Worm (Caenorhabditis elegans) whole organism, late embryonic: Measurements from ENCODE around the gene rabr-1.
A peak's percentile ranks its signal among the peaks of the same experiment; 100 is the strongest.

Experiments
- C38D4.7 ChIP-seq: fragments of 200-800 bp; sonication (Bioruptor generic); optimal IDR thresholded peaks from 2 replicates; lab custom pipeline; 2018; ENCODE audit warnings: mild to moderate bottlenecking, missing genetic modification characterization, moderate library complexity, missing compliant biosample characterization
- K02D7.2 ChIP-seq: sonication (generic microtip); optimal IDR thresholded peaks from 2 replicates; lab custom pipeline; 2017; ENCODE audit warnings: mild to moderate bottlenecking, missing genetic modification characterization, missing compliant biosample characterization
- Y22D7AL.16 ChIP-seq: sonication (generic microtip); optimal IDR thresholded peaks from 2 replicates; lab custom pipeline; 2016; ENCODE audit warnings: missing genetic modification characterization, missing compliant biosample characterization
- ahr-1 ChIP-seq: sonication (generic microtip); optimal IDR thresholded peaks from 2 replicates; lab custom pipeline; 2016; ENCODE audit warnings: missing genetic modification characterization, missing compliant biosample characterization
- ceh-14 ChIP-seq: sonication (generic microtip); optimal IDR thresholded peaks from 2 replicates; lab custom pipeline; 2016; ENCODE audit warnings: missing genotype, missing genetic modification characterization, missing compliant biosample characterization
- ceh-18 ChIP-seq: sonication (generic microtip); optimal IDR thresholded peaks from 2 replicates; lab custom pipeline; 2016; ENCODE audit warnings: missing genetic modification characterization, missing compliant biosample characterization
- ceh-2 ChIP-seq: sonication (generic microtip); optimal IDR thresholded peaks from 2 replicates; lab custom pipeline; 2016; ENCODE audit warnings: missing genotype, missing genetic modification characterization, missing compliant biosample characterization
- ceh-22 ChIP-seq: sonication (generic microtip); optimal IDR thresholded peaks from 2 replicates; lab custom pipeline; 2017; ENCODE audit warnings: missing biosample characterization, missing genetic modification characterization
- ceh-24 ChIP-seq: sonication (generic microtip); optimal IDR thresholded peaks from 2 replicates; lab custom pipeline; 2016; ENCODE audit warnings: mild to moderate bottlenecking, missing genetic modification characterization, missing compliant biosample characterization
- ceh-31 ChIP-seq: sonication (generic microtip); optimal IDR thresholded peaks from 2 replicates; lab custom pipeline; 2016; ENCODE audit warnings: missing genetic modification characterization, missing compliant biosample characterization
- ceh-48 ChIP-seq: sonication (generic microtip); optimal IDR thresholded peaks from 2 replicates; lab custom pipeline; 2016; ENCODE audit warnings: missing genetic modification characterization, inconsistent platforms, missing compliant biosample characterization
- ceh-6 ChIP-seq: fragments of 200-800 bp; sonication (Bioruptor generic); optimal IDR thresholded peaks from 2 replicates; lab custom pipeline; 2018; ENCODE audit warnings: mild to moderate bottlenecking, missing genetic modification characterization, missing compliant biosample characterization
- che-1 ChIP-seq: sonication (generic microtip); optimal IDR thresholded peaks from 2 replicates; lab custom pipeline; 2016; ENCODE audit warnings: mild to moderate bottlenecking, missing genetic modification characterization, missing compliant biosample characterization
- dmd-4 ChIP-seq: sonication (generic microtip); optimal IDR thresholded peaks from 2 replicates; lab custom pipeline; 2016; ENCODE audit warnings: borderline replicate concordance, missing genetic modification characterization, missing compliant biosample characterization
- dve-1 ChIP-seq: sonication (generic microtip); optimal IDR thresholded peaks from 2 replicates; lab custom pipeline; 2017; ENCODE audit warnings: antibody characterized with exemption, mild to moderate bottlenecking, missing genetic modification characterization, missing compliant biosample characterization
- elt-2 ChIP-seq: sonication (generic microtip); optimal IDR thresholded peaks from 2 replicates; lab custom pipeline; 2016; ENCODE audit warnings: missing genetic modification reagents, missing genetic modification characterization, missing compliant biosample characterization
- elt-4 ChIP-seq: sonication (generic microtip); optimal IDR thresholded peaks from 2 replicates; lab custom pipeline; 2016; ENCODE audit warnings: missing genetic modification characterization, missing compliant biosample characterization
- ets-4 ChIP-seq: sonication (generic microtip); optimal IDR thresholded peaks from 2 replicates; lab custom pipeline; 2016; ENCODE audit warnings: missing genetic modification characterization, missing compliant biosample characterization
- fkh-10 ChIP-seq: fragments of 150-350 bp; optimal IDR thresholded peaks from 2 replicates; lab custom pipeline; 2014; ENCODE audit warnings: missing biosample characterization, missing genetic modification reagents, missing genetic modification characterization
- gmeb-2 ChIP-seq: sonication (generic microtip); optimal IDR thresholded peaks from 2 replicates; lab custom pipeline; 2016; ENCODE audit warnings: missing genetic modification characterization, inconsistent platforms, missing compliant biosample characterization
- hlh-8 ChIP-seq: sonication (generic microtip); optimal IDR thresholded peaks from 2 replicates; lab custom pipeline; 2016; ENCODE audit warnings: missing genotype, missing genetic modification characterization, missing compliant biosample characterization
- lim-6 ChIP-seq: sonication (generic microtip); optimal IDR thresholded peaks from 2 replicates; lab custom pipeline; 2016; ENCODE audit warnings: missing genetic modification characterization, missing compliant biosample characterization
- madf-2 ChIP-seq: sonication (generic microtip); optimal IDR thresholded peaks from 2 replicates; lab custom pipeline; 2017; ENCODE audit warnings: missing genetic modification characterization, missing compliant biosample characterization
- nfya-1 ChIP-seq: sonication (generic microtip); optimal IDR thresholded peaks from 2 replicates; lab custom pipeline; 2017; ENCODE audit warnings: missing genetic modification characterization, mild to moderate bottlenecking, missing compliant biosample characterization, antibody characterized with exemption, moderate library complexity
- nhr-11 ChIP-seq: fragments of 150-350 bp; optimal IDR thresholded peaks from 2 replicates; lab custom pipeline; 2014; ENCODE audit warnings: missing biosample characterization, missing genetic modification characterization
- nhr-232 ChIP-seq: sonication (generic microtip); optimal IDR thresholded peaks from 2 replicates; lab custom pipeline; 2016; ENCODE audit warnings: missing genetic modification characterization, missing compliant biosample characterization
- odd-2 ChIP-seq: sonication (generic microtip); optimal IDR thresholded peaks from 2 replicates; lab custom pipeline; 2017; ENCODE audit warnings: antibody characterized with exemption, mild to moderate bottlenecking, missing genetic modification characterization, missing compliant biosample characterization
- pha-2 ChIP-seq: sonication (generic microtip); optimal IDR thresholded peaks from 2 replicates; lab custom pipeline; 2017; ENCODE audit warnings: mild to moderate bottlenecking, missing genetic modification characterization, missing compliant biosample characterization
- pqm-1 ChIP-seq: sonication (generic microtip); optimal IDR thresholded peaks from 2 replicates; lab custom pipeline; 2016; ENCODE audit warnings: missing genetic modification characterization, missing compliant biosample characterization
- pros-1 ChIP-seq: fragments of 150-350 bp; optimal IDR thresholded peaks from 2 replicates; lab custom pipeline; 2014; ENCODE audit warnings: missing biosample characterization, missing genetic modification reagents, missing genetic modification characterization
- ref-2 ChIP-seq: sonication (generic microtip); optimal IDR thresholded peaks from 2 replicates; lab custom pipeline; 2016; ENCODE audit warnings: missing genetic modification characterization, missing compliant biosample characterization
- sdc-2 ChIP-seq: sonication (generic microtip); optimal IDR thresholded peaks from 2 replicates; lab custom pipeline; 2016; ENCODE audit warnings: missing genotype, missing genetic modification characterization, missing compliant biosample characterization
- tbx-2 ChIP-seq: sonication (generic microtip); optimal IDR thresholded peaks from 2 replicates; lab custom pipeline; 2016; ENCODE audit warnings: missing genetic modification characterization, missing compliant biosample characterization
- unc-42 ChIP-seq: sonication (generic microtip); optimal IDR thresholded peaks from 2 replicates; lab custom pipeline; 2016; ENCODE audit warnings: missing genotype, missing genetic modification characterization, missing compliant biosample characterization
- unc-55 ChIP-seq: sonication (generic microtip); optimal IDR thresholded peaks from 2 replicates; lab custom pipeline; 2017; ENCODE audit warnings: missing biosample characterization, missing genetic modification reagents, missing genetic modification characterization
- unc-86 ChIP-seq: sonication (generic microtip); optimal IDR thresholded peaks from 2 replicates; lab custom pipeline; 2016; ENCODE audit warnings: missing genetic modification characterization, missing compliant biosample characterization
- zip-5 ChIP-seq: sonication (generic microtip); optimal IDR thresholded peaks from 2 replicates; lab custom pipeline; 2016; ENCODE audit warnings: missing genetic modification characterization, missing compliant biosample characterization
- ztf-16 ChIP-seq: sonication (generic microtip); optimal IDR thresholded peaks from 2 replicates; lab custom pipeline; 2017; ENCODE audit warnings: missing genetic modification characterization, missing compliant biosample characterization

The rabr-1 gene

DNA sequence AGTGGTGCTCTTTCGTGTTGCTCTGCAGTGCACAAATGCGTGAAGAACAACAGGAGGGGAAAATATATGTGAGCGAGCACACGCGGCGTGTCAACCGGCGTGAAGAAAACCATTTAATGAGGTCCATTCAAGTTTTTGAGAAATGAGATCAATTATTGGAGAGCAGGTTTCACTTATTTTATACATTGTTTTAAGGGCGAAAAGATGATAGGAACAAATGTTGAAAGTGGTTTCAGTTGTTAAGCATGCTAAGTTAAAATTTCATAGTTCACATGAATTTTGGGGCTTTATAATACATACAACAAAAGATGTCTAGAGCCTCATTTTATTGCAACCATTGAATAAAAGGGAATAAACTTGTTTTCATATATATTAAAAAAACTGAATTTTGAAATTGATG lies 17.2 kb upstream of the rabr-1 start, which contains the start of gene K02E10.5:
Gene K02E10.5, minus strand, starts transcription at position 101 of the 400 bp plus-strand sequence.
- TF ChIP-seq pha-2 (tag; lab: Kevin White, UChicago) = no peak

- TF ChIP-seq fkh-10 (no peak), elt-2 (tag; lab: Kevin White, UChicago) (no peak), unc-42 (tag; lab: Kevin White, UChicago) (no peak), dmd-4 (tag; lab: Kevin White, UChicago) (no peak), C38D4.7 (GFP tag; lab: Kevin White, UChicago) (no peak), ceh-22 (tag; lab: Kevin White, UChicago) (no peak), dve-1 (no peak), che-1 (tag; lab: Kevin White, UChicago) (no peak), lim-6 (tag; lab: Kevin White, UChicago) (no peak), hlh-8 (tag; lab: Kevin White, UChicago) (no peak), sdc-2 (tag; lab: Kevin White, UChicago) (no peak), ztf-16 (tag; lab: Kevin White, UChicago) (no peak), madf-2 (tag; lab: Kevin White, UChicago) (no peak), unc-55 (GFP tag; lab: Kevin White, UChicago) (no peak), pqm-1 (tag; lab: Kevin White, UChicago) (no peak)
These were observed 13.4 kb upstream of the rabr-1 start, which contains the start of gene K02E10.6 for ce11 chrX:2482622-2483021. Gene K02E10.6 (minus strand): TSS chrX:2482770.

ce11 chrX:2483078-2483477 lies 12.9 kb upstream of the rabr-1 start, which contains the start of gene K02E10.4:
Gene K02E10.4 (plus strand): TSS chrX:2483263.
- no peak for TF ChIP-seq ceh-22 (tag; lab: Kevin White, UChicago)
- TF ChIP-seq tbx-2 = no peak
- TF ChIP-seq nhr-232 (tag; lab: Kevin White, UChicago) = no peak
- TF ChIP-seq ref-2 (tag; lab: Kevin White, UChicago) = no peak
- no peak for TF ChIP-seq fkh-10
- TF ChIP-seq zip-5 (tag; lab: Kevin White, UChicago) = no peak
- TF ChIP-seq pros-1 (tag; lab: Kevin White, UChicago) = no peak
- TF ChIP-seq ceh-24 = no peak

DNA sequence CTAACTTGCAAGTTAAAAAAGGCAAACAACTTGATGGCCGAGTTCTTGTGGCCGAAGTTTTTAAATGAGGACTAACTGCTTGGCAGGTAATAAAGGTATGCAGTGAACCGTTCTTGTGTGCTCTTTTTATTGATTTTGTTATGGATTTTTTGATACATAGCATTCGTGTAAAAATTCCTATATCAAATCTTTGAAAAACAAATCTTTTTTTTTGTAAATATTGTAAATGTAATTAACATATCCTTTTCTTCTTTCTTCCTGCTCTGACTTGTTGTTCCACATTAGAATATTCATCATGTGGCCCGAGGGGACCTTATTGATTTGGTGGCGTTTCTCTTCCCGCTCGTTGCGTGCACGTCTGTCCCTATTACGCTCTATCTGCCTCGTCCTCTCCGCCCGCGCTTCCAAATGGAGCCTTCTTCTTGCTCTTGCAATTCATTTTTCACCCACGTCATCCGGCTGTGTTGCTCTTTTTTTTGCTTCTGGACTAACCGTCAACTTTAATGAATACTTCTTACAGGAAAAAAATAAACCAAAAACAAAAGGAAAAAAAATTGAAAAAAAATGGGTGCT lies 7.4 kb upstream of the rabr-1 start, which contains the start of gene hid-1:
Gene hid-1, plus strand, starts transcription at position 523 of the 573 bp plus-strand sequence.
- TF ChIP-seq ceh-14 (peak; percentile 6), lim-6 (tag; lab: Kevin White, UChicago) (peak; percentile 16), ceh-6 (GFP tag; lab: Kevin White, UChicago) (no peak), ceh-31 (tag; lab: Kevin White, UChicago) (peak; percentile 74), ceh-48 (peak; percentile 76), sdc-2 (tag; lab: Kevin White, UChicago) (no peak), unc-42 (tag; lab: Kevin White, UChicago) (peak; percentile 89), odd-2 (tag; lab: Kevin White, UChicago) (no peak), unc-86 (tag; lab: Kevin White, UChicago) (peak; percentile 20), ceh-2 (tag; lab: Kevin White, UChicago) (peak; percentile 55), tbx-2 (peak; percentile 53), nfya-1 (peak; percentile 35), ets-4 (tag; lab: Kevin White, UChicago) (peak; percentile 18)

ce11 chrX:2493586-2494175 lies 2.3 kb upstream of the rabr-1 start:
- TF ChIP-seq ceh-2 (tag; lab: Kevin White, UChicago) = no peak
- no peak for TF ChIP-seq elt-4 (tag; lab: Kevin White, UChicago)
- TF ChIP-seq madf-2 (tag; lab: Kevin White, UChicago) = no peak
- TF ChIP-seq elt-2 (tag; lab: Kevin White, UChicago) = no peak
- no peak for TF ChIP-seq nfya-1
- no peak for TF ChIP-seq ceh-14
- no peak for TF ChIP-seq ceh-6 (GFP tag; lab: Kevin White, UChicago)
- no peak for TF ChIP-seq Y22D7AL.16 (tag; lab: Kevin White, UChicago)
- TF ChIP-seq K02D7.2 (tag; lab: Kevin White, UChicago) = no peak
- TF ChIP-seq gmeb-2 (tag; lab: Kevin White, UChicago) = no peak
- TF ChIP-seq nhr-11 = no peak
- no peak for TF ChIP-seq ceh-18 (tag; lab: Kevin White, UChicago)
- TF ChIP-seq che-1 (tag; lab: Kevin White, UChicago) = no peak
- no peak for TF ChIP-seq dve-1
- no peak for TF ChIP-seq ahr-1 (tag; lab: Kevin White, UChicago)
